Worm (Caenorhabditis elegans) whole organism, midembryonic: Measurements from ENCODE around the gene F52E4.5.

ENCODE experiments used
- T22C8.4 ChIP-seq: fragments of 200-800 bp; sonication (Bioruptor generic); IDR thresholded peaks from 2 replicates; pipeline ENCODE4 v1.3.6; 2022; ENCODE audit warnings: missing genetic modification characterization, missing compliant biosample characterization
- cog-1 ChIP-seq: sonication (generic microtip); optimal IDR thresholded peaks from 2 replicates; lab custom pipeline; 2016; ENCODE audit warnings: missing genetic modification characterization, missing compliant biosample characterization
- flt-1 ChIP-seq: fragments of 200-800 bp; sonication (Bioruptor generic); IDR thresholded peaks from 2 replicates; pipeline ENCODE4 v1.3.6; 2022; ENCODE audit warnings: missing genetic modification characterization, missing compliant biosample characterization
- klf-2 ChIP-seq: fragments of 200-800 bp; sonication (Bioruptor generic); conservative IDR thresholded peaks from 2 replicates; pipeline ENCODE4 v1.3.6; 2022; ENCODE audit warnings: missing genetic modification reagents, missing genetic modification characterization, missing compliant biosample characterization
- med-1 ChIP-seq: sonication (generic microtip); optimal IDR thresholded peaks from 2 replicates; lab custom pipeline; 2017; ENCODE audit warnings: missing genetic modification characterization, mild to moderate bottlenecking, missing compliant biosample characterization, antibody characterized with exemption, missing genetic modification reagents; ENCODE audit not compliant: insufficient read depth
- ref-1 ChIP-seq: fragments of 200-800 bp; sonication (Bioruptor generic); conservative IDR thresholded peaks from 2 replicates; pipeline ENCODE4 v1.3.6; 2022; ENCODE audit warnings: missing genetic modification reagents, missing genetic modification characterization, missing compliant biosample characterization
- tab-1 ChIP-seq: fragments of 200-800 bp; sonication (Bioruptor generic); IDR thresholded peaks from 2 replicates; pipeline ENCODE4 v1.3.6; 2022; ENCODE audit warnings: missing genetic modification characterization, missing compliant biosample characterization
- ztf-23 ChIP-seq: fragments of 200-800 bp; sonication (Bioruptor generic); IDR thresholded peaks from 2 replicates; pipeline ENCODE4 v1.3.6; 2022; ENCODE audit warnings: missing genetic modification reagents, missing genetic modification characterization, missing compliant biosample characterization
- ztf-29 ChIP-seq: fragments of 200-800 bp; sonication (Bioruptor generic); IDR thresholded peaks from 2 replicates; pipeline ENCODE4 v1.3.6; 2022; ENCODE audit warnings: missing genetic modification reagents, missing genetic modification characterization, missing compliant biosample characterization

Gene F52E4.5

ce11 chrX:3087647-3088046 is 502 bp upstream of the F52E4.5 start:
- TF ChIP-seq ztf-23 (GFP tag; lab: Robert Waterston, UW) (no peak), cog-1 (no peak), T22C8.4 (no peak), tab-1 (no peak), klf-2 (GFP tag; lab: Robert Waterston, UW) (no peak), med-1 (no peak), ztf-29 (GFP tag; lab: Robert Waterston, UW) (no peak), flt-1 (GFP tag; lab: Robert Waterston, UW) (no peak), ref-1 (no peak)

ce11 chrX:3080825-3081224 is 6.3 kb downstream of the F52E4.5 start, which contains the start of gene twk-16:
Gene twk-16, plus strand, starts transcription at chrX:3081125.
- TF ChIP-seq T22C8.4 = no peak
- TF ChIP-seq ztf-29 (GFP tag; lab: Robert Waterston, UW) = no peak
- no peak for TF ChIP-seq klf-2 (GFP tag; lab: Robert Waterston, UW)
- TF ChIP-seq tab-1 = no peak
- no peak for TF ChIP-seq med-1
- no peak for TF ChIP-seq ref-1
- TF ChIP-seq flt-1 (GFP tag; lab: Robert Waterston, UW) = no peak
- TF ChIP-seq ztf-23 (GFP tag; lab: Robert Waterston, UW) = no peak
- no peak for TF ChIP-seq cog-1

- TF ChIP-seq ztf-29 (GFP tag; lab: Robert Waterston, UW) = no peak
- TF ChIP-seq cog-1 = no peak
- no peak for TF ChIP-seq med-1
- no peak for TF ChIP-seq ref-1
- no peak for TF ChIP-seq tab-1
- no peak for TF ChIP-seq ztf-23 (GFP tag; lab: Robert Waterston, UW)
- no peak for TF ChIP-seq T22C8.4
These were observed 16.8 kb downstream of the F52E4.5 start, which contains the start of gene ceh-31 for ce11 chrX:3070322-3070721. Gene ceh-31, minus strand, starts transcription at chrX:3070422.

- TF ChIP-seq ztf-29 (GFP tag; lab: Robert Waterston, UW) = no peak
- no peak for TF ChIP-seq ref-1
- no peak for TF ChIP-seq T22C8.4
- TF ChIP-seq med-1 = no peak
- no peak for TF ChIP-seq klf-2 (GFP tag; lab: Robert Waterston, UW)
- TF ChIP-seq tab-1 = no peak
- no peak for TF ChIP-seq flt-1 (GFP tag; lab: Robert Waterston, UW)
- no peak for TF ChIP-seq cog-1
- TF ChIP-seq ztf-23 (GFP tag; lab: Robert Waterston, UW) = no peak
These were observed 20.1 kb downstream of the F52E4.5 start for ce11 chrX:3067052-3067451.

- no peak for TF ChIP-seq ztf-23 (GFP tag; lab: Robert Waterston, UW)
- TF ChIP-seq cog-1 = no peak
- TF ChIP-seq T22C8.4 = no peak
These were observed 23.9 kb downstream of the F52E4.5 start, which contains the start of gene ceh-30 for ce11 chrX:3063274-3063673. Gene ceh-30, plus strand, starts transcription at chrX:3063574.

- TF ChIP-seq klf-2 (GFP tag; lab: Robert Waterston, UW) (no peak), ztf-29 (GFP tag; lab: Robert Waterston, UW) (no peak), ztf-23 (GFP tag; lab: Robert Waterston, UW) (no peak), tab-1 (no peak), cog-1 (no peak), med-1 (no peak), flt-1 (GFP tag; lab: Robert Waterston, UW) (no peak), T22C8.4 (no peak), ref-1 (no peak)
These were observed 25.4 kb downstream of the F52E4.5 start for ce11 chrX:3061698-3062097.

- TF ChIP-seq flt-1 (GFP tag; lab: Robert Waterston, UW) (no peak), ztf-29 (GFP tag; lab: Robert Waterston, UW) (no peak), T22C8.4 (no peak), klf-2 (GFP tag; lab: Robert Waterston, UW) (no peak)
These were observed 27.8 kb downstream of the F52E4.5 start, which contains the start of gene rsef-1 for ce11 chrX:3059299-3059698. Gene rsef-1, minus strand, starts transcription at chrX:3059399.

ce11 chrX:3057656-3058055 is 29.5 kb downstream of the F52E4.5 start:
- no peak for TF ChIP-seq flt-1 (GFP tag; lab: Robert Waterston, UW)
- TF ChIP-seq ztf-23 (GFP tag; lab: Robert Waterston, UW) = no peak
- TF ChIP-seq cog-1 = no peak
- TF ChIP-seq T22C8.4 = no peak
- TF ChIP-seq med-1 = no peak
- TF ChIP-seq tab-1 = no peak
- no peak for TF ChIP-seq ref-1
- no peak for TF ChIP-seq klf-2 (GFP tag; lab: Robert Waterston, UW)
- no peak for TF ChIP-seq ztf-29 (GFP tag; lab: Robert Waterston, UW)

- TF ChIP-seq ref-1 = no peak
- TF ChIP-seq flt-1 (GFP tag; lab: Robert Waterston, UW) = no peak
- no peak for TF ChIP-seq ztf-23 (GFP tag; lab: Robert Waterston, UW)
- TF ChIP-seq cog-1 = no peak
- TF ChIP-seq ztf-29 (GFP tag; lab: Robert Waterston, UW) = no peak
- TF ChIP-seq tab-1 = no peak
- no peak for TF ChIP-seq klf-2 (GFP tag; lab: Robert Waterston, UW)
- no peak for TF ChIP-seq med-1
- TF ChIP-seq T22C8.4 = no peak
These were observed 31.0 kb downstream of the F52E4.5 start for ce11 chrX:3056098-3056497.

- no peak for TF ChIP-seq med-1
- TF ChIP-seq klf-2 (GFP tag; lab: Robert Waterston, UW) = no peak
- no peak for TF ChIP-seq ztf-23 (GFP tag; lab: Robert Waterston, UW)
- TF ChIP-seq ref-1 = no peak
- TF ChIP-seq flt-1 (GFP tag; lab: Robert Waterston, UW) = no peak
- TF ChIP-seq cog-1 = no peak
- TF ChIP-seq ztf-29 (GFP tag; lab: Robert Waterston, UW) = no peak
- no peak for TF ChIP-seq T22C8.4
- no peak for TF ChIP-seq tab-1
These were observed 32.3 kb downstream of the F52E4.5 start, which contains the start of gene twk-26 for ce11 chrX:3054802-3055201. Gene twk-26, minus strand, starts transcription at chrX:3054824.

- no peak for TF ChIP-seq med-1
These were observed 32.8 kb downstream of the F52E4.5 start for ce11 chrX:3054394-3054793.
